Worm (Caenorhabditis elegans): ENCODE measurements around the gene sel-13.

DNA sequence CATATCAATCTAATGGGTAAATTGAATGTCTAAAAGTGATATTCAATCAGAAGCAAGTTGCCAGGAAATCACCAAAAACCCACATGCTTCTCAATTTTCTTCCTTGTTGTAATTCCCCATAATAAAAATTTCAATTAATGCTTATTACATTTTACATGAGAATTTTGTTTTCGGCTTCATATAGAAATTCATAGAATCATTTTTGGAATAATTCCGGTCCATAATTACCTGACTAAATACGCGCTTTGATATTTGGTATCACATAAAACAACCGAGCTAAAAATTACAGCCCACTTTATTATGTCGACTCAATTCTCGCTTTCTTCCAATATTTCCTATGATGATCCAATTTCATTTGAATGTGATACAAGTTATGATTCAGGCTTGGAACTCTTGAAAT is 28.1 kb downstream of the sel-13 start, which contains the start of gene srg-13:
- TF ChIP-seq him-1 (tag; optimal IDR thresholded peaks at IDR 0.05), result no peak
- TF ChIP-seq W03F9.2 (tag; optimal IDR thresholded peaks at IDR 0.05), result no peak
